Worm (Caenorhabditis elegans): ENCODE results near the gene spk-1.

- TF ChIP-seq tbx-2 (tag; optimal IDR thresholded peaks at IDR 0.05) (no peak), pqm-1 (tag; optimal IDR thresholded peaks at IDR 0.05) (no peak), elt-2 (tag; optimal IDR thresholded peaks at IDR 0.05) (no peak), fkh-10 (GFP tag; optimal IDR thresholded peaks at IDR 0.05) (no peak), pha-4 (tag; optimal IDR thresholded peaks at IDR 0.05) (no peak), pax-1 (tag; optimal IDR thresholded peaks at IDR 0.05) (no peak), nhr-11 (tag; optimal IDR thresholded peaks at IDR 0.05) (no peak)
Measured at ce11 chrIII:9485373-9485772, 29.0 kb downstream of the spk-1 start, which contains the start of gene bre-3.
